Worm (Caenorhabditis elegans) whole organism, L1 larva: ENCODE measurements around the gene cut-4.
A peak's percentile ranks its signal among the peaks of the same experiment; 100 is the strongest.

ENCODE experiments used
- aha-1 ChIP-seq: fragments of 150-350 bp; optimal IDR thresholded peaks from 2 replicates; lab custom pipeline; 2014; ENCODE audit warnings: missing biosample characterization, missing genetic modification characterization
- aly-2 ChIP-seq: fragments of 150-350 bp; optimal IDR thresholded peaks from 2 replicates; lab custom pipeline; 2014; ENCODE audit warnings: missing biosample characterization, missing genetic modification characterization
- ama-1 ChIP-seq: fragments of 150-350 bp; optimal IDR thresholded peaks from 2 replicates; lab custom pipeline; 2014
- blmp-1 ChIP-seq: fragments of 150-350 bp; optimal IDR thresholded peaks from 2 replicates; lab custom pipeline; 2014; ENCODE audit warnings: missing biosample characterization, missing genetic modification characterization
- ceh-90 ChIP-seq: sonication (generic microtip); optimal IDR thresholded peaks from 2 replicates; lab custom pipeline; 2016; ENCODE audit warnings: missing genetic modification characterization, missing compliant biosample characterization
- ces-1 ChIP-seq: fragments of 150-350 bp; optimal IDR thresholded peaks from 2 replicates; lab custom pipeline; 2014; ENCODE audit warnings: missing biosample characterization, missing genetic modification reagents, missing genetic modification characterization
- lin-13 ChIP-seq: fragments of 150-350 bp; optimal IDR thresholded peaks from 2 replicates; lab custom pipeline; 2014; ENCODE audit warnings: missing biosample characterization, missing genetic modification reagents, missing genetic modification characterization
- lin-15B ChIP-seq: fragments of 150-350 bp; sonication (generic microtip); optimal IDR thresholded peaks from 3 replicates; lab custom pipeline; 2014; ENCODE audit warnings: missing biosample characterization, missing genetic modification characterization
- mab-9 ChIP-seq: fragments of 200-800 bp; sonication (Bioruptor generic); IDR thresholded peaks from 2 replicates; pipeline ENCODE4 v1.3.6; 2022; ENCODE audit warnings: missing genetic modification reagents, missing genetic modification characterization, missing compliant biosample characterization
- mef-2 ChIP-seq: fragments of 150-350 bp; optimal IDR thresholded peaks from 2 replicates; lab custom pipeline; 2014; ENCODE audit warnings: missing biosample characterization, missing genetic modification characterization
- nhr-12 ChIP-seq: sonication (generic microtip); optimal IDR thresholded peaks from 2 replicates; lab custom pipeline; 2017; ENCODE audit warnings: missing biosample characterization, missing genetic modification characterization
- snpc-4 ChIP-seq: fragments of 150-350 bp; optimal IDR thresholded peaks from 2 replicates; lab custom pipeline; 2014; ENCODE audit warnings: missing biosample characterization, missing genetic modification characterization
- sox-4 ChIP-seq: sonication (generic microtip); optimal IDR thresholded peaks from 2 replicates; lab custom pipeline; 2016; ENCODE audit warnings: missing genetic modification characterization, missing compliant biosample characterization
- unc-62 ChIP-seq: fragments of 150-350 bp; optimal IDR thresholded peaks from 2 replicates; lab custom pipeline; 2014; ENCODE audit warnings: missing biosample characterization, missing genetic modification reagents, missing genetic modification characterization

ce11 chrII:10390250-10390821 is 45.6 kb upstream of the cut-4 start:
- TF ChIP-seq lin-13 (GFP tag; lab: Kevin White, UChicago) = no peak
- no peak for TF ChIP-seq unc-62 (GFP tag; lab: Kevin White, UChicago)
- TF ChIP-seq ama-1 (lab: Kevin White, UChicago) = peak; percentile 63
- no peak for TF ChIP-seq ces-1 (GFP tag; lab: Kevin White, UChicago)
- no peak for TF ChIP-seq aha-1 (tag; lab: Kevin White, UChicago)
- TF ChIP-seq aly-2 (tag; lab: Kevin White, UChicago) = no peak
- no peak for TF ChIP-seq nhr-12
- no peak for TF ChIP-seq mab-9 (GFP tag; lab: Robert Waterston, UW)
- no peak for TF ChIP-seq snpc-4
- no peak for TF ChIP-seq mef-2
- no peak for TF ChIP-seq ceh-90 (tag; lab: Kevin White, UChicago)
- no peak for TF ChIP-seq lin-15B (tag; lab: Kevin White, UChicago)
- peak; percentile 69 for TF ChIP-seq blmp-1 (tag; lab: Kevin White, UChicago)
- no peak for TF ChIP-seq sox-4
